Worm (Caenorhabditis elegans): ENCODE results near the gene math-19.
"Not testable (repeated sequence)": the region's sequence is repeated elsewhere in the genome, so short reads cannot be mapped to it uniquely, and the experiment has no call there.

ce11 chrII:2032282-2032681, 33.6 kb downstream of the math-19 start, which contains the start of gene btb-4:
- TF ChIP-seq ama-1 (optimal IDR thresholded peaks at IDR 0.05); tra-4 (tag; optimal IDR thresholded peaks at IDR 0.05); F13C5.2 (tag; optimal IDR thresholded peaks at IDR 0.05); hnd-1 (tag; optimal IDR thresholded peaks at IDR 0.05); hmg-4 (GFP tag; optimal IDR thresholded peaks at IDR 0.05); B0310.2 (tag; optimal IDR thresholded peaks at IDR 0.05); aly-1 (tag; optimal IDR thresholded peaks at IDR 0.05); ets-7 (tag; optimal IDR thresholded peaks at IDR 0.05); pes-1 (GFP tag; IDR thresholded peaks at IDR 0.05); scrt-1 (GFP tag; IDR thresholded peaks at IDR 0.05); flt-1 (GFP tag; IDR thresholded peaks at IDR 0.05); ceh-13 (GFP tag; optimal IDR thresholded peaks at IDR 0.05); sea-1 (GFP tag; conservative IDR thresholded peaks at IDR 0.05); tbx-11 (GFP tag; IDR thresholded peaks at IDR 0.05): not testable (repeated sequence)

Measured in whole organism, early embryonic.